Worm (Caenorhabditis elegans) whole organism, mixed stage, embryonic: ENCODE results near the gene Y54G11A.4.
A peak's percentile ranks its signal among the peaks of the same experiment; 100 is the strongest.

Experiments used
- M03D4.4 ChIP-seq: sonication (generic microtip); optimal IDR thresholded peaks from 2 replicates; lab custom pipeline; 2017; ENCODE audit warnings: mild to moderate bottlenecking, missing genetic modification characterization, missing compliant biosample characterization
- bed-3 ChIP-seq: fragments of 200-800 bp; sonication (Bioruptor generic); optimal IDR thresholded peaks from 3 replicates; lab custom pipeline; 2018; ENCODE audit warnings: mild to moderate bottlenecking, missing genetic modification characterization, moderate library complexity, missing compliant biosample characterization
- blmp-1 ChIP-seq: fragments of 150-350 bp; optimal IDR thresholded peaks from 2 replicates; lab custom pipeline; 2014; ENCODE audit warnings: missing biosample characterization, missing genetic modification characterization
- ceh-39 ChIP-seq: fragments of 150-350 bp; optimal IDR thresholded peaks from 2 replicates; lab custom pipeline; 2014; ENCODE audit warnings: missing biosample characterization, missing genetic modification characterization
- ceh-43 ChIP-seq: fragments of 200-800 bp; sonication (Bioruptor generic); optimal IDR thresholded peaks from 2 replicates; lab custom pipeline; 2018; ENCODE audit warnings: mild to moderate bottlenecking, missing genetic modification characterization, moderate library complexity, missing compliant biosample characterization
- ceh-83 ChIP-seq: fragments of 200-800 bp; sonication (Bioruptor generic); optimal IDR thresholded peaks from 2 replicates; lab custom pipeline; 2018; ENCODE audit warnings: mild to moderate bottlenecking, missing genetic modification characterization, missing compliant biosample characterization
- ces-1 ChIP-seq: fragments of 150-350 bp; optimal IDR thresholded peaks from 2 replicates; lab custom pipeline; 2014; ENCODE audit warnings: missing biosample characterization, missing genetic modification reagents, missing genetic modification characterization
- cnd-1 ChIP-seq: fragments of 200-800 bp; sonication (Bioruptor generic); optimal IDR thresholded peaks from 2 replicates; lab custom pipeline; 2018; ENCODE audit warnings: mild to moderate bottlenecking, missing genetic modification characterization, missing compliant biosample characterization
- drap-1 ChIP-seq: fragments of 200-800 bp; sonication (Bioruptor generic); optimal IDR thresholded peaks from 3 replicates; lab custom pipeline; 2018; ENCODE audit warnings: mild to moderate bottlenecking, missing genetic modification characterization, missing compliant biosample characterization
- elt-1 ChIP-seq: sonication (generic microtip); optimal IDR thresholded peaks from 2 replicates; lab custom pipeline; 2017; ENCODE audit warnings: missing genetic modification characterization, mild to moderate bottlenecking, missing compliant biosample characterization, antibody characterized with exemption, moderate library complexity, borderline replicate concordance; ENCODE audit not compliant: insufficient read depth
- elt-3 ChIP-seq: fragments of 150-350 bp; optimal IDR thresholded peaks from 2 replicates; lab custom pipeline; 2014; ENCODE audit warnings: missing biosample characterization, missing genetic modification characterization
- flh-1 ChIP-seq: fragments of 200-800 bp; sonication (Bioruptor generic); optimal IDR thresholded peaks from 2 replicates; lab custom pipeline; 2018; ENCODE audit warnings: mild to moderate bottlenecking, missing genetic modification characterization, moderate library complexity, missing compliant biosample characterization
- ham-2 ChIP-seq: fragments of 200-800 bp; sonication (Bioruptor generic); optimal IDR thresholded peaks from 2 replicates; lab custom pipeline; 2018; ENCODE audit warnings: mild to moderate bottlenecking, missing genetic modification characterization, missing compliant biosample characterization
- hlh-1 ChIP-seq: fragments of 150-350 bp; optimal IDR thresholded peaks from 2 replicates; lab custom pipeline; 2014; ENCODE audit warnings: missing biosample characterization, missing genetic modification reagents, missing genetic modification characterization
- lin-13 ChIP-seq: fragments of 150-350 bp; optimal IDR thresholded peaks from 2 replicates; lab custom pipeline; 2014; ENCODE audit warnings: missing biosample characterization, missing genetic modification characterization
- lin-32 ChIP-seq: fragments of 200-800 bp; sonication (Bioruptor generic); optimal IDR thresholded peaks from 2 replicates; lab custom pipeline; 2018; ENCODE audit warnings: mild to moderate bottlenecking, missing genetic modification characterization, missing compliant biosample characterization
- lsy-2 ChIP-seq: fragments of 150-350 bp; optimal IDR thresholded peaks from 2 replicates; lab custom pipeline; 2014; ENCODE audit warnings: missing biosample characterization, missing genetic modification characterization
- mab-5 ChIP-seq: fragments of 150-350 bp; optimal IDR thresholded peaks from 2 replicates; lab custom pipeline; 2014; ENCODE audit warnings: missing biosample characterization, missing genetic modification characterization
- mep-1 ChIP-seq: fragments of 150-350 bp; optimal IDR thresholded peaks from 2 replicates; lab custom pipeline; 2017; ENCODE audit warnings: missing biosample characterization, missing genetic modification reagents, missing genetic modification characterization, inconsistent platforms
- mls-2 ChIP-seq: sonication (generic microtip); optimal IDR thresholded peaks from 2 replicates; lab custom pipeline; 2016; ENCODE audit warnings: mild to moderate bottlenecking, missing genetic modification characterization, moderate library complexity, missing compliant biosample characterization
- nhr-12 ChIP-seq: fragments of 150-350 bp; optimal IDR thresholded peaks from 2 replicates; lab custom pipeline; 2014; ENCODE audit warnings: missing biosample characterization, missing genetic modification characterization
- nhr-2 ChIP-seq: fragments of 150-350 bp; optimal IDR thresholded peaks from 2 replicates; lab custom pipeline; 2014; ENCODE audit warnings: missing biosample characterization, missing genetic modification characterization
- nhr-237 ChIP-seq: fragments of 150-350 bp; optimal IDR thresholded peaks from 2 replicates; lab custom pipeline; 2014; ENCODE audit warnings: missing biosample characterization, missing genetic modification characterization
- nhr-28 ChIP-seq: fragments of 150-350 bp; optimal IDR thresholded peaks from 2 replicates; lab custom pipeline; 2014; ENCODE audit warnings: missing biosample characterization, missing genetic modification characterization
- nhr-76 ChIP-seq: sonication (generic microtip); optimal IDR thresholded peaks from 2 replicates; lab custom pipeline; 2017; ENCODE audit warnings: missing biosample characterization, missing genetic modification characterization
- pha-4 ChIP-seq: fragments of 150-350 bp; optimal IDR thresholded peaks from 2 replicates; lab custom pipeline; 2018; ENCODE audit warnings: missing biosample characterization, missing genetic modification reagents, missing genetic modification characterization
- sem-2 ChIP-seq: fragments of 200-800 bp; sonication (Bioruptor generic); optimal IDR thresholded peaks from 2 replicates; lab custom pipeline; 2018; ENCODE audit warnings: mild to moderate bottlenecking, missing genetic modification characterization, missing compliant biosample characterization
- snpc-4 ChIP-seq: fragments of 150-350 bp; optimal IDR thresholded peaks from 2 replicates; lab custom pipeline; 2014; ENCODE audit warnings: missing biosample characterization, missing genetic modification characterization
- sptf-1 ChIP-seq: sonication (generic microtip); optimal IDR thresholded peaks from 2 replicates; lab custom pipeline; 2017; ENCODE audit warnings: mild to moderate bottlenecking, missing genetic modification characterization, moderate library complexity, missing compliant biosample characterization
- tbx-8 ChIP-seq: fragments of 200-800 bp; sonication (Bioruptor generic); optimal IDR thresholded peaks from 2 replicates; lab custom pipeline; 2018; ENCODE audit warnings: mild to moderate bottlenecking, missing genetic modification characterization, moderate library complexity, missing compliant biosample characterization
- unc-120 ChIP-seq: sonication (generic microtip); optimal IDR thresholded peaks from 2 replicates; lab custom pipeline; 2017; ENCODE audit warnings: missing genetic modification characterization, missing compliant biosample characterization; ENCODE audit not compliant: poor library complexity, severe bottlenecking
- unc-39 ChIP-seq: fragments of 150-350 bp; optimal IDR thresholded peaks from 2 replicates; lab custom pipeline; 2014; ENCODE audit warnings: missing biosample characterization, missing genetic modification characterization
- unc-62 ChIP-seq: fragments of 150-350 bp; optimal IDR thresholded peaks from 2 replicates; lab custom pipeline; 2014; ENCODE audit warnings: missing biosample characterization, missing genetic modification reagents, missing genetic modification characterization
- zip-8 ChIP-seq: fragments of 150-350 bp; optimal IDR thresholded peaks from 2 replicates; lab custom pipeline; 2014; ENCODE audit warnings: missing biosample characterization, missing genetic modification characterization
- ztf-11 ChIP-seq: fragments of 150-350 bp; optimal IDR thresholded peaks from 2 replicates; lab custom pipeline; 2014; ENCODE audit warnings: missing biosample characterization, missing genetic modification characterization

The Y54G11A.4 gene

DNA sequence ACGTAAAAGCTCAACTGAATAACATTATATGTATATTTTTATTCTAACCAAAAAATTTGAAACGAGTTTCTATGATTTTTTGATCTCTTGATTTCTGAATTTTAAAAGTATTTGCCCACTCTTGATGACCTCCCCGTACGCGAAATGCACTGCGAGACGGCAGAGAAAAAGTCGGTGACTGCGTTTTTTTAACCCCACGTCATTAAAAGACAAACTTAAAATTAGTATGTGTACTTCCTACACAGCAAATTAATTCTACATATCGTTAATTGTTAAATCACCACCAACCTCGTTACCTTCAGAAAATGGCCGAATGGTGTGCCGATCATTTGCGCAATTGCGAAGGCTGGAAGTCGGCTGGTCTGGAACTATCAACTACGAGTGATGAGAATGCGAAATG is at the start of gene Y54G11A.4:
Gene Y54G11A.4, plus strand, starts transcription at position 301 of the 400 bp plus-strand sequence.
- TF ChIP-seq ceh-43 (GFP tag; lab: Kevin White, UChicago) = no peak
- TF ChIP-seq nhr-76 (tag; lab: Kevin White, UChicago) = no peak
- no peak for TF ChIP-seq cnd-1 (tag; lab: Kevin White, UChicago)
- no peak for TF ChIP-seq mab-5 (tag; lab: Kevin White, UChicago)
- no peak for TF ChIP-seq zip-8 (tag; lab: Kevin White, UChicago)
- no peak for TF ChIP-seq mep-1

ce11 chrII:14243503-14243902 is 49.1 kb upstream of the Y54G11A.4 start, which contains the start of gene jmjd-2:
Gene jmjd-2, minus strand, starts transcription at chrII:14243603.
- TF ChIP-seq lsy-2 (no peak), unc-62 (GFP tag; lab: Kevin White, UChicago) (no peak), ces-1 (no peak), bed-3 (no peak), tbx-8 (GFP tag; lab: Kevin White, UChicago) (no peak)

- TF ChIP-seq nhr-237 (tag; lab: Kevin White, UChicago) (no peak), ces-1 (peak; percentile 53), sem-2 (GFP tag; lab: Kevin White, UChicago) (no peak), mep-1 (peak; percentile 5), unc-39 (tag; lab: Kevin White, UChicago) (no peak), nhr-76 (tag; lab: Kevin White, UChicago) (no peak), nhr-2 (tag; lab: Kevin White, UChicago) (no peak), mab-5 (tag; lab: Kevin White, UChicago) (no peak), lin-32 (no peak), ceh-83 (no peak), pha-4 (tag; lab: Kevin White, UChicago) (peak; percentile 42), cnd-1 (tag; lab: Kevin White, UChicago) (no peak), mls-2 (tag; lab: Kevin White, UChicago) (no peak), lin-13 (tag; lab: Kevin White, UChicago) (no peak), nhr-28 (tag; lab: Kevin White, UChicago) (no peak), M03D4.4 (tag; lab: Kevin White, UChicago) (no peak), drap-1 (GFP tag; lab: Kevin White, UChicago) (no peak), zip-8 (tag; lab: Kevin White, UChicago) (no peak), elt-1 (no peak), ceh-43 (GFP tag; lab: Kevin White, UChicago) (no peak), elt-3 (no peak), blmp-1 (tag; lab: Kevin White, UChicago) (peak; percentile 56), ztf-11 (no peak), flh-1 (no peak), unc-62 (GFP tag; lab: Kevin White, UChicago) (peak; percentile 19), nhr-12 (no peak), sptf-1 (tag; lab: Kevin White, UChicago) (peak; percentile 36), snpc-4 (tag; lab: Kevin White, UChicago) (no peak), tbx-8 (GFP tag; lab: Kevin White, UChicago) (no peak), hlh-1 (peak; percentile 35), lsy-2 (peak; percentile 57), ceh-39 (no peak), unc-120 (tag; lab: Kevin White, UChicago) (no peak), bed-3 (no peak), ham-2 (no peak)
- TF ChIP-seq, all 35 proteins: peak for 8
These were observed 48.0 kb upstream of the Y54G11A.4 start for ce11 chrII:14244457-14245254.

DNA sequence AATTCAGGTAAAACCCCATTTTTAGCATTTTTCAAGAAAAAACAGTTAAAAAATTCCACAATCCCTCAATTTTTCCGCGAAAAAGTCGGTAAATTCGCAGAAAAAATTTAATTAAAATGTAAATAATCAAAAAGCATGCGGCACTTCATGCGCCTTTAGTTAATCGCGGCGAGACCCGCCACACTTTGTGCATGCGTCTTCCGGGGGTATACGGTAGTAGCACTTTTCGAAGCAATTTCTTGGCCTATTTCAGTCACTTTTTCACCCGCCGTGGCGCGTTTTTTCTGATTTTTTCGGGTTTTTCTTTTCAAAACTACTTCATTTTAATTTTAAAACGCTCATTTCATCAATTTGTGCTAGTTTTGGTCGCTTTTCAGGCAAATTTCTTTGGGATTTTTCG is 45.4 kb upstream of the Y54G11A.4 start:
- TF ChIP-seq nhr-2 (tag; lab: Kevin White, UChicago) (no peak), cnd-1 (tag; lab: Kevin White, UChicago) (no peak), lsy-2 (peak; percentile 20), ceh-43 (GFP tag; lab: Kevin White, UChicago) (no peak)
